Worm (Caenorhabditis elegans) whole organism, L1 larva: Measurements from ENCODE around the gene mrpl-42.

Source experiments
- C04F5.9 ChIP-seq: sonication (generic microtip); optimal IDR thresholded peaks from 2 replicates; lab custom pipeline; 2016; ENCODE audit warnings: missing genetic modification characterization, missing compliant biosample characterization
- C16A3.4 ChIP-seq: fragments of 150-350 bp; optimal IDR thresholded peaks from 2 replicates; lab custom pipeline; 2014; ENCODE audit warnings: missing biosample characterization, missing genetic modification characterization
- F16B12.6 ChIP-seq: fragments of 150-350 bp; optimal IDR thresholded peaks from 2 replicates; lab custom pipeline; 2014; ENCODE audit warnings: missing biosample characterization, missing genetic modification characterization
- alr-1 ChIP-seq: fragments of 200-800 bp; sonication (Bioruptor generic); optimal IDR thresholded peaks from 2 replicates; lab custom pipeline; 2018; ENCODE audit warnings: borderline replicate concordance, mild to moderate bottlenecking, missing genetic modification characterization, missing compliant biosample characterization
- aly-2 ChIP-seq: fragments of 150-350 bp; optimal IDR thresholded peaks from 2 replicates; lab custom pipeline; 2014; ENCODE audit warnings: missing biosample characterization, missing genetic modification characterization
- ama-1 ChIP-seq: fragments of 150-350 bp; optimal IDR thresholded peaks from 2 replicates; lab custom pipeline; 2014
- blmp-1 ChIP-seq: fragments of 150-350 bp; optimal IDR thresholded peaks from 2 replicates; lab custom pipeline; 2014; ENCODE audit warnings: missing biosample characterization, missing genetic modification characterization
- ceh-63 ChIP-seq: fragments of 200-800 bp; sonication (Bioruptor generic); optimal IDR thresholded peaks from 2 replicates; lab custom pipeline; 2018; ENCODE audit warnings: mild to moderate bottlenecking, missing genetic modification characterization, missing compliant biosample characterization
- ceh-82 ChIP-seq, 3 experiments: fragments of 150-350 bp in 1 of 3; sonication (generic microtip) in 2 of 3; optimal IDR thresholded peaks; 2 replicates each; lab custom pipeline; 2014 to 2017; ENCODE audit warnings: missing biosample characterization in 3 of 3, missing genetic modification characterization in 3 of 3
- ces-1 ChIP-seq: fragments of 150-350 bp; optimal IDR thresholded peaks from 2 replicates; lab custom pipeline; 2014; ENCODE audit warnings: missing biosample characterization, missing genetic modification reagents, missing genetic modification characterization
- dpl-1 ChIP-seq, 3 experiments: fragments of 150-350 bp in 2 of 3; sonication (generic microtip) in 1 of 3; optimal IDR thresholded peaks; 2 replicates each; lab custom pipeline; 2014 to 2017; ENCODE audit warnings: missing biosample characterization in 3 of 3, missing genetic modification characterization in 3 of 3, missing genetic modification reagents in 3 of 3
- dsc-1 ChIP-seq: sonication (generic microtip); optimal IDR thresholded peaks from 2 replicates; lab custom pipeline; 2016; ENCODE audit warnings: mild to moderate bottlenecking, missing genetic modification characterization, missing compliant biosample characterization
- efl-1 ChIP-seq, 4 experiments: fragments of 150-350 bp; optimal IDR thresholded peaks in 3 of 4; peaks in 1 of 4; 1 replicate in 1 of 4; 2 replicates in 3 of 4; lab custom pipeline; 2014; ENCODE audit warnings: missing biosample characterization in 2 of 4, missing genetic modification characterization in 2 of 4, missing genetic modification reagents in 2 of 4
- fos-1 ChIP-seq: fragments of 150-350 bp; optimal IDR thresholded peaks from 2 replicates; lab custom pipeline; 2014; ENCODE audit warnings: missing biosample characterization, missing genetic modification characterization
- grh-1 ChIP-seq: fragments of 200-800 bp; sonication (Bioruptor generic); IDR thresholded peaks from 2 replicates; pipeline ENCODE4 v1.3.6; 2022; ENCODE audit warnings: missing genetic modification reagents, missing genetic modification characterization, missing compliant biosample characterization
- hlh-17 ChIP-seq: fragments of 200-800 bp; sonication (Bioruptor generic); optimal IDR thresholded peaks from 2 replicates; lab custom pipeline; 2018; ENCODE audit warnings: missing genetic modification characterization, mild to moderate bottlenecking, missing compliant biosample characterization, moderate library complexity, borderline replicate concordance
- hpl-2 ChIP-seq: fragments of 150-350 bp; optimal IDR thresholded peaks from 2 replicates; lab custom pipeline; 2014; ENCODE audit warnings: missing biosample characterization, missing genetic modification reagents, missing genetic modification characterization
- isw-1 ChIP-seq: fragments of 200-800 bp; sonication (Bioruptor generic); IDR thresholded peaks from 2 replicates; pipeline ENCODE4 v1.3.6; 2022; ENCODE audit warnings: missing genetic modification characterization, missing compliant biosample characterization
- lin-14 ChIP-seq: fragments of 200-800 bp; sonication (Bioruptor generic); optimal IDR thresholded peaks from 2 replicates; lab custom pipeline; 2018; ENCODE audit warnings: mild to moderate bottlenecking, missing genetic modification characterization, moderate library complexity, missing compliant biosample characterization
- lin-15B ChIP-seq: fragments of 150-350 bp; sonication (generic microtip); optimal IDR thresholded peaks from 3 replicates; lab custom pipeline; 2014; ENCODE audit warnings: missing biosample characterization, missing genetic modification characterization
- lin-35 ChIP-seq, 2 experiments: fragments of 150-350 bp; optimal IDR thresholded peaks; 2 replicates each; lab custom pipeline; 2014; ENCODE audit warnings: missing biosample characterization in 2 of 2, missing genetic modification characterization in 2 of 2, missing genetic modification reagents in 2 of 2
- lin-39 ChIP-seq: fragments of 150-350 bp; optimal IDR thresholded peaks from 2 replicates; lab custom pipeline; 2014; ENCODE audit warnings: missing biosample characterization, missing genetic modification reagents, missing genetic modification characterization
- lsy-2 ChIP-seq, 2 experiments: fragments of 150-350 bp; optimal IDR thresholded peaks; 2 replicates each; lab custom pipeline; 2014; ENCODE audit warnings: missing biosample characterization in 2 of 2, missing genetic modification characterization in 2 of 2
- mdl-1 ChIP-seq, 2 experiments: fragments of 150-350 bp; optimal IDR thresholded peaks; 2 replicates each; lab custom pipeline; 2014 to 2017; ENCODE audit warnings: missing biosample characterization in 2 of 2, missing genetic modification characterization in 2 of 2, inconsistent platforms in 1 of 2
- mef-2 ChIP-seq: fragments of 150-350 bp; optimal IDR thresholded peaks from 2 replicates; lab custom pipeline; 2014; ENCODE audit warnings: missing biosample characterization, missing genetic modification characterization
- mep-1 ChIP-seq: fragments of 150-350 bp; optimal IDR thresholded peaks from 2 replicates; lab custom pipeline; 2014; ENCODE audit warnings: missing biosample characterization, missing genetic modification characterization
- nhr-11 ChIP-seq: fragments of 150-350 bp; optimal IDR thresholded peaks from 2 replicates; lab custom pipeline; 2014; ENCODE audit warnings: missing biosample characterization, missing genetic modification characterization
- nhr-12 ChIP-seq: sonication (generic microtip); optimal IDR thresholded peaks from 2 replicates; lab custom pipeline; 2017; ENCODE audit warnings: missing biosample characterization, missing genetic modification characterization
- nhr-20 ChIP-seq: sonication (generic microtip); optimal IDR thresholded peaks from 2 replicates; lab custom pipeline; 2016; ENCODE audit warnings: mild to moderate bottlenecking, missing genetic modification characterization, missing compliant biosample characterization
- nhr-28 ChIP-seq: fragments of 150-350 bp; optimal IDR thresholded peaks from 2 replicates; lab custom pipeline; 2014; ENCODE audit warnings: missing biosample characterization, missing genetic modification characterization
- nhr-47 ChIP-seq: sonication (generic microtip); optimal IDR thresholded peaks from 2 replicates; lab custom pipeline; 2016; ENCODE audit warnings: mild to moderate bottlenecking, missing genetic modification characterization, moderate library complexity, missing compliant biosample characterization
- nhr-71 ChIP-seq: sonication (generic microtip); optimal IDR thresholded peaks from 2 replicates; lab custom pipeline; 2016; ENCODE audit warnings: mild to moderate bottlenecking, missing genetic modification characterization, moderate library complexity, missing compliant biosample characterization
- nhr-77 ChIP-seq: fragments of 150-350 bp; optimal IDR thresholded peaks from 2 replicates; lab custom pipeline; 2014; ENCODE audit warnings: missing biosample characterization, missing genetic modification characterization
- nhr-84 ChIP-seq: sonication (generic microtip); optimal IDR thresholded peaks from 2 replicates; lab custom pipeline; 2017; ENCODE audit warnings: missing biosample characterization, missing genetic modification characterization
- nhr-85 ChIP-seq: sonication (generic microtip); peaks from one replicate; lab custom pipeline; 2016; ENCODE audit warnings: missing genetic modification characterization, inconsistent platforms, missing compliant biosample characterization
- pag-3 ChIP-seq: sonication (generic microtip); optimal IDR thresholded peaks from 2 replicates; lab custom pipeline; 2017; ENCODE audit warnings: missing genetic modification characterization, mild to moderate bottlenecking, missing compliant biosample characterization, antibody characterized with exemption, borderline replicate concordance; ENCODE audit not compliant: insufficient read depth
- rnt-1 ChIP-seq: sonication (generic microtip); optimal IDR thresholded peaks from 2 replicates; lab custom pipeline; 2016; ENCODE audit warnings: mild to moderate bottlenecking, missing genetic modification characterization, moderate library complexity, missing compliant biosample characterization
- skn-1 ChIP-seq: fragments of 150-350 bp; optimal IDR thresholded peaks from 2 replicates; lab custom pipeline; 2014; ENCODE audit warnings: missing biosample characterization, missing genetic modification characterization
- snu-23 ChIP-seq: sonication (generic microtip); optimal IDR thresholded peaks from 2 replicates; lab custom pipeline; 2016; ENCODE audit warnings: missing genetic modification characterization, missing compliant biosample characterization
- swsn-7 ChIP-seq: sonication (generic microtip); optimal IDR thresholded peaks from 2 replicates; lab custom pipeline; 2016; ENCODE audit warnings: missing genetic modification characterization, missing compliant biosample characterization
- tlp-1 ChIP-seq: fragments of 150-350 bp; optimal IDR thresholded peaks from 2 replicates; lab custom pipeline; 2014; ENCODE audit warnings: missing biosample characterization, missing genetic modification characterization
- unc-130 ChIP-seq: fragments of 150-350 bp; optimal IDR thresholded peaks from 2 replicates; lab custom pipeline; 2017; ENCODE audit warnings: missing biosample characterization, missing genetic modification characterization, inconsistent platforms
- unc-62 ChIP-seq: fragments of 150-350 bp; optimal IDR thresholded peaks from 2 replicates; lab custom pipeline; 2014; ENCODE audit warnings: missing biosample characterization, missing genetic modification reagents, missing genetic modification characterization
- unc-98 ChIP-seq: fragments of 200-800 bp; sonication (Bioruptor generic); IDR thresholded peaks from 2 replicates; pipeline ENCODE4 v1.3.6; 2022; ENCODE audit warnings: missing genetic modification characterization, missing compliant biosample characterization
- xbp-1 ChIP-seq: sonication (generic microtip); optimal IDR thresholded peaks from 2 replicates; lab custom pipeline; 2016; ENCODE audit warnings: missing genetic modification characterization, missing compliant biosample characterization
- zag-1 ChIP-seq: fragments of 150-350 bp; optimal IDR thresholded peaks from 2 replicates; lab custom pipeline; 2014; ENCODE audit warnings: missing biosample characterization, missing genetic modification characterization
- ztf-4 ChIP-seq: fragments of 150-350 bp; optimal IDR thresholded peaks from 2 replicates; lab custom pipeline; 2014; ENCODE audit warnings: missing biosample characterization, missing genetic modification characterization

Gene mrpl-42

DNA sequence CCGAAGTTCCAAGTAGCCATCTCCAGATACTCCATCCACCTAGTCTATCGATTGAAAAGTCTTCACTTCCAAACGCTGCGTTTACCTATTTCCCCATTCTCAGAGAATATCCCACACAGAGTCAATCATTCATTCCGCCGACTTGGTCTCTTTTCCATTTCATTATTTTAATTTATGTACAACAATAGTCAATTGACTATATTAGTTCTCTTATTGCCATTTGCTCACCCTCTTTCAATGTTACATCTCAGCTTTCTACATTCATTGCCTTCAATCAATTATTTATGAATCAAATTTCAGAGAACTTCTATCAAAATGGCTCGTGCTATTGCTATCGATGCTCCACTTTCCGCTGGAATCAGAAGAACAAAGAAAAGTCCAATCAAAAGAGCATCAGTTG is 14.4 kb upstream of the mrpl-42 start, which contains the start of gene aly-1:
Gene aly-1, plus strand, starts transcription at position 301 of the 400 bp plus-strand sequence.
- no peak for TF ChIP-seq mdl-1 (tag; optimal IDR thresholded peaks at IDR 0.05; lab: Kevin White, UChicago)
- TF ChIP-seq pag-3 (tag; lab: Kevin White, UChicago): no peak
- no peak for TF ChIP-seq ceh-82 (tag; optimal IDR thresholded peaks at IDR 0.05; lab: Kevin White, UChicago)
- TF ChIP-seq lsy-2 (tag; optimal IDR thresholded peaks at IDR 0.05; lab: Kevin White, UChicago): no peak
- TF ChIP-seq nhr-12 (tag; lab: Kevin White, UChicago): no peak
- no peak for TF ChIP-seq grh-1
- TF ChIP-seq dpl-1 (GFP tag; optimal IDR thresholded peaks at IDR 0.05; lab: Kevin White, UChicago): no peak
- TF ChIP-seq lin-35 (GFP tag; optimal IDR thresholded peaks at IDR 0.05; lab: Kevin White, UChicago): no peak
- no peak for TF ChIP-seq skn-1
- no peak for TF ChIP-seq fos-1 (tag; lab: Kevin White, UChicago)

DNA sequence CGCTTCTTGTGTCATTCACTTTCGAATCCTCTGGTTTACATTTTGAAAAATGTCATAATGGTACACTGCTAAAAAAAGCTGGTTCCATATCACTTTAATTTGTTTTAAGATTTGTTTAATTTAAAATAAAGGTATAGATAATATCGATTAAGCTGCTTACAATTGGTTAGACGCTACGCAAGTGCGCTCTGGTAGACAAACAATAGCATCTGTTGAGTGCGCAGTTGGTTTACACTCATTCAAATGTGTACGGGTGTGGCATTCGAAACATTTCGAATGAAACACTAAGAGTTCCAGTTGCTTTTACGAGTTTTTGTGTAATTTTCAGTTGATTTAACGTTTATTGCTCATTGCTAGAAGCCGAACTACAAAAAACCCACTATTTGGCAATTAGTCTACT is 13.2 kb upstream of the mrpl-42 start:
- TF ChIP-seq C04F5.9: no peak
- peak; percentile 41 for TF ChIP-seq skn-1
- peak; percentile 65 for TF ChIP-seq mep-1 (tag; lab: Kevin White, UChicago)
- TF ChIP-seq ces-1: no peak
- TF ChIP-seq unc-130 (tag; lab: Kevin White, UChicago): no peak
- peak; percentile 8 to 57 for TF ChIP-seq lsy-2 (tag; optimal IDR thresholded peaks at IDR 0.05; lab: Kevin White, UChicago)
- peak in 2 of 3 experiments; percentile 38 to 64 for TF ChIP-seq dpl-1 (GFP tag; optimal IDR thresholded peaks at IDR 0.05; lab: Kevin White, UChicago)
- no peak for TF ChIP-seq grh-1
- no peak for TF ChIP-seq nhr-47 (tag; lab: Kevin White, UChicago)
- peak; percentile 39 for TF ChIP-seq nhr-77 (tag; lab: Kevin White, UChicago)
- TF ChIP-seq aly-2 (tag; lab: Kevin White, UChicago): no peak
- TF ChIP-seq lin-15B (tag; lab: Kevin White, UChicago): peak; percentile 43
- TF ChIP-seq C16A3.4 (tag; lab: Kevin White, UChicago): peak; percentile 41
- no peak for TF ChIP-seq tlp-1
- no peak for TF ChIP-seq nhr-84 (tag; lab: Kevin White, UChicago)
- no peak for TF ChIP-seq mef-2 (tag; lab: Kevin White, UChicago)
- TF ChIP-seq ceh-63 (GFP tag; lab: Kevin White, UChicago): no peak
- TF ChIP-seq snu-23 (GFP tag; lab: Kevin White, UChicago): peak; percentile 48
- peak; percentile 72 for TF ChIP-seq lin-14 (GFP tag; lab: Kevin White, UChicago)
- TF ChIP-seq efl-1 (optimal IDR thresholded peaks at IDR 0.05; lab: Kevin White, UChicago): peak; percentile 36 to 53
- peak; percentile 39 to 51 for TF ChIP-seq efl-1 (GFP tag; optimal IDR thresholded peaks at IDR 0.05 in 1 of 2; lab: Kevin White, UChicago)
- TF ChIP-seq F16B12.6 (tag; lab: Kevin White, UChicago): peak; percentile 17
- TF ChIP-seq lin-39 (tag; lab: Kevin White, UChicago): no peak
- TF ChIP-seq xbp-1: peak; percentile 26
- TF ChIP-seq unc-98: no peak
- no peak for TF ChIP-seq nhr-11 (tag; lab: Kevin White, UChicago)
- no peak for TF ChIP-seq zag-1 (tag; lab: Kevin White, UChicago)
- no peak for TF ChIP-seq isw-1 (GFP tag; lab: Robert Waterston, UW)
- TF ChIP-seq alr-1 (tag; lab: Kevin White, UChicago): no peak
- no peak for TF ChIP-seq dsc-1 (tag; lab: Kevin White, UChicago)
- peak; percentile 49 for TF ChIP-seq nhr-71 (tag; lab: Kevin White, UChicago)
- TF ChIP-seq nhr-20 (tag; lab: Kevin White, UChicago): peak; percentile 5
- peak; percentile 13 for TF ChIP-seq rnt-1
- TF ChIP-seq nhr-12 (tag; lab: Kevin White, UChicago): no peak
- TF ChIP-seq ama-1 (lab: Kevin White, UChicago): no peak
- no peak for TF ChIP-seq hpl-2
- no peak for TF ChIP-seq swsn-7
- no peak for TF ChIP-seq nhr-85
- TF ChIP-seq ztf-4: no peak
- no peak for TF ChIP-seq unc-62 (GFP tag; lab: Kevin White, UChicago)
- TF ChIP-seq lin-35 (GFP tag; optimal IDR thresholded peaks at IDR 0.05; lab: Kevin White, UChicago): peak; percentile 43 to 66
- TF ChIP-seq nhr-28: no peak
- no peak for TF ChIP-seq hlh-17 (GFP tag; lab: Kevin White, UChicago)
- peak; percentile 57 for TF ChIP-seq blmp-1 (tag; lab: Kevin White, UChicago)
- TF ChIP-seq, all 84 proteins: peak for 17
